Worm (Caenorhabditis elegans): ENCODE measurements around the gene Y56A3A.41.

Y56A3A.41 gene

ce11 chrIII:11843007-11843406, 49.8 kb downstream of the Y56A3A.41 start:
- no peak for TF ChIP-seq sea-1 (GFP tag; conservative IDR thresholded peaks at IDR 0.05)
- TF ChIP-seq hmg-4 (GFP tag; optimal IDR thresholded peaks at IDR 0.05): no peak
- no peak for TF ChIP-seq B0310.2 (tag; optimal IDR thresholded peaks at IDR 0.05)
- no peak for TF ChIP-seq ets-7 (tag; optimal IDR thresholded peaks at IDR 0.05)

All from whole organism, early embryonic.